Worm (Caenorhabditis elegans): ENCODE data around the gene F59A6.13.

The F59A6.13 gene

DNA sequence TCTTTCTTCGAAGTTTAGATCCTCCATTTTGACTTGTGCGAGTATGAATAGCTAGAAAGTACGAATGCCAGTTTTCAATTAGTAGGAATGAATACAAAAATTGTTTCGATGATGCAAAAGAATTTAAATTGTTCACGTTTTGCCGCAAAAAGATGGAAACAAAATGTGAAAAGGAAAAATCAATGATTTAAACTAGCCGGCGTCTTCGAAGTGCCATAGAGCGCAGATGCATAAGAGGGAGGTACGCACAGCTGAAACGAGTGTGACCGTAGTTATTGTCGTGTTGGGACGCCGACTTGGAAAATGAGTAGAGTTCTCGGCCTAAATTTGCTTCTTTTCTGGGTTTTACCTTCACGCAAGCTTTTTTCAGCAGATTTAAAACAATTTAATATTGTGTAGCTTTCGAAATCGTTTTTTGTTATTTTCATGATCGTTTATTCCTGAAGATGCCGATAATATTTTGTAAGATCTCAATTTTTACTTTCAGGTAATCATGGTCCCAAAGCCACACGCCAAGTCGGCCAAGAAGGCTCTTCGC, 32.6 kb downstream of the F59A6.13 start, which contains the start of the genes ify-1 and rpl-22 (continued):
- TF ChIP-seq F10E7.11 (tag; optimal IDR thresholded peaks at IDR 0.05) (no peak), madf-8 (GFP tag; conservative IDR thresholded peaks at IDR 0.05) (peak; percentile 71), B0019.2 (GFP tag; conservative IDR thresholded peaks at IDR 0.05) (0 out of 2 replicates have a peak, but pooled peaks have one; percentile 38), F52B5.7 (tag; optimal IDR thresholded peaks at IDR 0.05) (no peak), Y53G8AR.9 (GFP tag; conservative IDR thresholded peaks at IDR 0.05) (peak; percentile 52; the same call in 1 of the 2 replicates), nfyb-1 (GFP tag; IDR thresholded peaks at IDR 0.05) (peak; percentile 77), nhr-27 (tag; optimal IDR thresholded peaks at IDR 0.05) (no peak), lag-1 (GFP tag; IDR thresholded peaks at IDR 0.05) (no peak), lin-26 (GFP tag; IDR thresholded peaks at IDR 0.05) (no peak; the same call in 1 of the 2 replicates), Y53F4B.3 (GFP tag; IDR thresholded peaks at IDR 0.05) (no peak), lsl-1 (GFP tag; optimal IDR thresholded peaks at IDR 0.05) (peak; percentile 95), lsy-27 (tag; optimal IDR thresholded peaks at IDR 0.05; ENCODE audit: borderline replicate concordance, insufficient read depth) (no peak), hlh-12 (tag; optimal IDR thresholded peaks at IDR 0.05) (no peak), ztf-26 (tag; optimal IDR thresholded peaks at IDR 0.05) (peak; percentile 26), pbrm-1 (GFP tag; IDR thresholded peaks at IDR 0.05) (peak; percentile 89), mes-4 (tag; optimal IDR thresholded peaks at IDR 0.05) (no peak), snpc-3.4 (tag; optimal IDR thresholded peaks at IDR 0.05) (peak; percentile 81), egl-44 (GFP tag; IDR thresholded peaks at IDR 0.05) (no peak), madf-3 (GFP tag; IDR thresholded peaks at IDR 0.05) (peak; percentile 77; the same call in 1 of the 2 replicates), bed-1 (GFP tag; IDR thresholded peaks at IDR 0.05) (no peak), dpl-1 (GFP tag; optimal IDR thresholded peaks at IDR 0.05) (peak; percentile 82), mxl-1 (tag; optimal IDR thresholded peaks at IDR 0.05) (peak; percentile 37), attf-3 (GFP tag; conservative IDR thresholded peaks at IDR 0.05) (peak; percentile 65), hrde-1 (tag; optimal IDR thresholded peaks at IDR 0.05; ENCODE audit: borderline replicate concordance) (peak; percentile 45), ceh-100 (GFP tag; IDR thresholded peaks at IDR 0.05) (peak; percentile 90), zim-3 (tag; optimal IDR thresholded peaks at IDR 0.05) (no peak), nhr-120 (GFP tag; IDR thresholded peaks at IDR 0.05) (no peak), Y95B8A.8 (GFP tag; IDR thresholded peaks at IDR 0.05) (0 out of 2 replicates have a peak, but pooled peaks have one; percentile 54), hlh-26 (GFP tag; conservative IDR thresholded peaks at IDR 0.05) (no peak), athp-1 (tag; optimal IDR thresholded peaks at IDR 0.05) (peak; percentile 73), madf-10 (tag; optimal IDR thresholded peaks at IDR 0.05) (peak; percentile 56), akir-1 (GFP tag; optimal IDR thresholded peaks at IDR 0.05) (no peak), let-607 (tag; optimal IDR thresholded peaks at IDR 0.05) (peak; percentile 27 to 76), hsf-1 (GFP tag; IDR thresholded peaks at IDR 0.05) (peak; percentile 72), lin-54 (GFP tag; optimal IDR thresholded peaks at IDR 0.05) (peak; percentile 92), sea-2 (GFP tag; IDR thresholded peaks at IDR 0.05) (no peak), efl-1 (GFP tag; optimal IDR thresholded peaks at IDR 0.05) (peak; percentile 80), ceh-91 (GFP tag; IDR thresholded peaks at IDR 0.05) (peak; percentile 89), fkh-3 (tag; optimal IDR thresholded peaks at IDR 0.05) (no peak), F49E8.2 (tag; optimal IDR thresholded peaks at IDR 0.05; ENCODE audit: insufficient read depth) (peak; percentile 93), F55B11.4 (tag; optimal IDR thresholded peaks at IDR 0.05; ENCODE audit: borderline replicate concordance, insufficient read depth) (no peak), lir-1 (GFP tag; conservative IDR thresholded peaks at IDR 0.05) (peak; percentile 39; the same call in 1 of the 2 replicates), snpc-1.3 (tag; optimal IDR thresholded peaks at IDR 0.05; ENCODE audit: insufficient read depth) (peak; percentile 60), B0336.3 (GFP tag; IDR thresholded peaks at IDR 0.05) (peak; percentile 68; the same call in 1 of the 2 replicates), ztf-3 (GFP tag; optimal IDR thresholded peaks at IDR 0.05) (no peak), somi-1 (GFP tag; optimal IDR thresholded peaks at IDR 0.05) (no peak), C17E4.6 (GFP tag; IDR thresholded peaks at IDR 0.05) (no peak)
